Worm (Caenorhabditis elegans) whole organism, midembryonic: ENCODE data around the gene F53C11.1.

Experiments used
- T22C8.4 ChIP-seq: fragments of 200-800 bp; sonication (Bioruptor generic); IDR thresholded peaks from 2 replicates; pipeline ENCODE4 v1.3.6; 2022; ENCODE audit warnings: missing genetic modification characterization, missing compliant biosample characterization
- cog-1 ChIP-seq: sonication (generic microtip); optimal IDR thresholded peaks from 2 replicates; lab custom pipeline; 2016; ENCODE audit warnings: missing genetic modification characterization, missing compliant biosample characterization
- flt-1 ChIP-seq: fragments of 200-800 bp; sonication (Bioruptor generic); IDR thresholded peaks from 2 replicates; pipeline ENCODE4 v1.3.6; 2022; ENCODE audit warnings: missing genetic modification characterization, missing compliant biosample characterization
- klf-2 ChIP-seq: fragments of 200-800 bp; sonication (Bioruptor generic); conservative IDR thresholded peaks from 2 replicates; pipeline ENCODE4 v1.3.6; 2022; ENCODE audit warnings: missing genetic modification reagents, missing genetic modification characterization, missing compliant biosample characterization
- med-1 ChIP-seq: sonication (generic microtip); optimal IDR thresholded peaks from 2 replicates; lab custom pipeline; 2017; ENCODE audit warnings: missing genetic modification characterization, mild to moderate bottlenecking, missing compliant biosample characterization, antibody characterized with exemption, missing genetic modification reagents; ENCODE audit not compliant: insufficient read depth
- ref-1 ChIP-seq: fragments of 200-800 bp; sonication (Bioruptor generic); conservative IDR thresholded peaks from 2 replicates; pipeline ENCODE4 v1.3.6; 2022; ENCODE audit warnings: missing genetic modification reagents, missing genetic modification characterization, missing compliant biosample characterization
- tab-1 ChIP-seq: fragments of 200-800 bp; sonication (Bioruptor generic); IDR thresholded peaks from 2 replicates; pipeline ENCODE4 v1.3.6; 2022; ENCODE audit warnings: missing genetic modification characterization, missing compliant biosample characterization
- ztf-23 ChIP-seq: fragments of 200-800 bp; sonication (Bioruptor generic); IDR thresholded peaks from 2 replicates; pipeline ENCODE4 v1.3.6; 2022; ENCODE audit warnings: missing genetic modification reagents, missing genetic modification characterization, missing compliant biosample characterization
- ztf-29 ChIP-seq: fragments of 200-800 bp; sonication (Bioruptor generic); IDR thresholded peaks from 2 replicates; pipeline ENCODE4 v1.3.6; 2022; ENCODE audit warnings: missing genetic modification reagents, missing genetic modification characterization, missing compliant biosample characterization

Gene F53C11.1

ce11 chrV:13799190-13799589, 23.6 kb downstream of the F53C11.1 start:
- TF ChIP-seq ref-1 (GFP tag; lab: Robert Waterston, UW): no peak
- TF ChIP-seq T22C8.4 (GFP tag; lab: Robert Waterston, UW): no peak
- TF ChIP-seq flt-1: no peak
- no peak for TF ChIP-seq tab-1 (GFP tag; lab: Robert Waterston, UW)
- TF ChIP-seq ztf-29 (GFP tag; lab: Robert Waterston, UW): no peak
- TF ChIP-seq cog-1: no peak
- TF ChIP-seq ztf-23 (GFP tag; lab: Robert Waterston, UW): no peak
- TF ChIP-seq med-1 (GFP tag; lab: Kevin White, UChicago): no peak
- no peak for TF ChIP-seq klf-2

ce11 chrV:13803902-13804301, 28.3 kb downstream of the F53C11.1 start, which contains the start of gene swan-2:
Gene swan-2 (minus strand): TSS chrV:13804281.
- TF ChIP-seq cog-1 (no peak), ref-1 (GFP tag; lab: Robert Waterston, UW) (no peak), tab-1 (GFP tag; lab: Robert Waterston, UW) (no peak), klf-2 (no peak), med-1 (GFP tag; lab: Kevin White, UChicago) (no peak), ztf-29 (GFP tag; lab: Robert Waterston, UW) (no peak)

ce11 chrV:13807232-13807631, 31.6 kb downstream of the F53C11.1 start, which contains the start of gene swan-1:
Gene swan-1 (minus strand): TSS chrV:13807237.
- TF ChIP-seq flt-1 (no peak), klf-2 (no peak), ztf-23 (GFP tag; lab: Robert Waterston, UW) (no peak), T22C8.4 (GFP tag; lab: Robert Waterston, UW) (no peak), cog-1 (no peak), tab-1 (GFP tag; lab: Robert Waterston, UW) (no peak), ztf-29 (GFP tag; lab: Robert Waterston, UW) (no peak), ref-1 (GFP tag; lab: Robert Waterston, UW) (no peak), med-1 (GFP tag; lab: Kevin White, UChicago) (no peak)

ce11 chrV:13808462-13808867, 32.9 kb downstream of the F53C11.1 start:
- no peak for TF ChIP-seq ztf-29 (GFP tag; lab: Robert Waterston, UW)
- TF ChIP-seq ztf-23 (GFP tag; lab: Robert Waterston, UW): no peak
- no peak for TF ChIP-seq ref-1 (GFP tag; lab: Robert Waterston, UW)
- TF ChIP-seq klf-2: no peak
- TF ChIP-seq flt-1: 0 out of 2 replicates have a peak, but pooled peaks have one; percentile 65
- TF ChIP-seq tab-1 (GFP tag; lab: Robert Waterston, UW): no peak
- no peak for TF ChIP-seq med-1 (GFP tag; lab: Kevin White, UChicago)
- peak; percentile 63 for TF ChIP-seq cog-1
- peak; percentile 59; the same call in 1 of the 2 replicates for TF ChIP-seq T22C8.4 (GFP tag; lab: Robert Waterston, UW)

- TF ChIP-seq tab-1 (GFP tag; lab: Robert Waterston, UW) (no peak), T22C8.4 (GFP tag; lab: Robert Waterston, UW) (no peak), med-1 (GFP tag; lab: Kevin White, UChicago) (no peak), ref-1 (GFP tag; lab: Robert Waterston, UW) (no peak), klf-2 (no peak), ztf-23 (GFP tag; lab: Robert Waterston, UW) (no peak), ztf-29 (GFP tag; lab: Robert Waterston, UW) (no peak), cog-1 (no peak), flt-1 (no peak)
Measured at ce11 chrV:13812330-13812729, 36.7 kb downstream of the F53C11.1 start.

- TF ChIP-seq ztf-23 (GFP tag; lab: Robert Waterston, UW): no peak
- no peak for TF ChIP-seq ztf-29 (GFP tag; lab: Robert Waterston, UW)
- no peak for TF ChIP-seq klf-2
- no peak for TF ChIP-seq flt-1
- TF ChIP-seq tab-1 (GFP tag; lab: Robert Waterston, UW): no peak
- no peak for TF ChIP-seq ref-1 (GFP tag; lab: Robert Waterston, UW)
- TF ChIP-seq T22C8.4 (GFP tag; lab: Robert Waterston, UW): no peak
- TF ChIP-seq cog-1: no peak
- TF ChIP-seq med-1 (GFP tag; lab: Kevin White, UChicago): no peak
Measured at ce11 chrV:13812931-13813330, 37.3 kb downstream of the F53C11.1 start, which contains the start of gene ceh-24. Gene ceh-24 (plus strand): TSS chrV:13813231.

- TF ChIP-seq tab-1 (GFP tag; lab: Robert Waterston, UW): no peak
- TF ChIP-seq klf-2: no peak
- TF ChIP-seq ztf-23 (GFP tag; lab: Robert Waterston, UW): no peak
- no peak for TF ChIP-seq cog-1
- TF ChIP-seq ref-1 (GFP tag; lab: Robert Waterston, UW): no peak
- TF ChIP-seq med-1 (GFP tag; lab: Kevin White, UChicago): no peak
- TF ChIP-seq flt-1: no peak
- no peak for TF ChIP-seq ztf-29 (GFP tag; lab: Robert Waterston, UW)
- TF ChIP-seq T22C8.4 (GFP tag; lab: Robert Waterston, UW): no peak
Measured at ce11 chrV:13816877-13817276, 41.3 kb downstream of the F53C11.1 start, which contains the start of gene F55B12.2. Gene F55B12.2 (minus strand): TSS chrV:13816977.

ce11 chrV:13818824-13819408, 43.3 kb downstream of the F53C11.1 start, which contains the start of gene sel-10:
Gene sel-10 (plus strand): TSS chrV:13819361.
- TF ChIP-seq tab-1 (GFP tag; lab: Robert Waterston, UW) (no peak), cog-1 (peak; percentile 7), ref-1 (GFP tag; lab: Robert Waterston, UW) (no peak), med-1 (GFP tag; lab: Kevin White, UChicago) (no peak), flt-1 (no peak)

- no peak for TF ChIP-seq med-1 (GFP tag; lab: Kevin White, UChicago)
- TF ChIP-seq cog-1: no peak
- no peak for TF ChIP-seq ref-1 (GFP tag; lab: Robert Waterston, UW)
- TF ChIP-seq ztf-23 (GFP tag; lab: Robert Waterston, UW): no peak
- no peak for TF ChIP-seq flt-1
- no peak for TF ChIP-seq ztf-29 (GFP tag; lab: Robert Waterston, UW)
- no peak for TF ChIP-seq T22C8.4 (GFP tag; lab: Robert Waterston, UW)
- no peak for TF ChIP-seq tab-1 (GFP tag; lab: Robert Waterston, UW)
- no peak for TF ChIP-seq klf-2
Measured at ce11 chrV:13822752-13823151, 47.2 kb downstream of the F53C11.1 start, which contains the start of gene hpo-31. Gene hpo-31 (plus strand): TSS chrV:13823052.
